Worm (Caenorhabditis elegans) whole organism, young adult: Measurements from ENCODE around the gene gst-29.

Experiments used
- ama-1 ChIP-seq, 3 experiments: fragments of 150-350 bp in 1 of 3; sonication (generic microtip) in 2 of 3; optimal IDR thresholded peaks; 2 replicates each; lab custom pipeline; 2014 to 2018; ENCODE audit warnings: missing biosample characterization in 2 of 3, missing genetic modification characterization in 2 of 3, missing genetic modification reagents in 2 of 3
- attf-6 ChIP-seq: fragments of 200-800 bp; sonication (Bioruptor generic); IDR thresholded peaks from 2 replicates; pipeline ENCODE4 v1.3.6; 2022; ENCODE audit warnings: missing genetic modification reagents, missing genetic modification characterization, missing compliant biosample characterization
- fkh-3 ChIP-seq: sonication (generic microtip); optimal IDR thresholded peaks from 2 replicates; lab custom pipeline; 2016; ENCODE audit warnings: mild to moderate bottlenecking, missing genetic modification characterization, missing compliant biosample characterization
- him-1 ChIP-seq: sonication (generic microtip); optimal IDR thresholded peaks from 2 replicates; lab custom pipeline; 2016; ENCODE audit warnings: missing genotype, missing genetic modification reagents, missing genetic modification characterization, missing compliant biosample characterization
- nfyb-1 ChIP-seq: fragments of 200-800 bp; sonication (Bioruptor generic); IDR thresholded peaks from 2 replicates; pipeline ENCODE4 v1.3.6; 2022; ENCODE audit warnings: missing genetic modification reagents, missing genetic modification characterization, missing compliant biosample characterization
- pha-4 ChIP-seq: fragments of 150-350 bp; sonication (generic microtip); optimal IDR thresholded peaks from 2 replicates; lab custom pipeline; 2014; ENCODE audit warnings: missing biosample characterization, missing genetic modification reagents, missing genetic modification characterization
- snpc-4 ChIP-seq, 5 experiments: fragments of 150-350 bp in 1 of 5; sonication (generic microtip) in 4 of 5; optimal IDR thresholded peaks; 2 replicates each; lab custom pipeline; 2014 to 2018; ENCODE audit warnings: missing genetic modification characterization in 5 of 5, missing biosample characterization in 3 of 5, antibody characterized with exemption in 2 of 5, mild to moderate bottlenecking in 2 of 5, missing compliant biosample characterization in 2 of 5, missing genotype in 2 of 5, moderate library complexity in 2 of 5, missing genetic modification reagents in 1 of 5
- ztf-25 ChIP-seq: fragments of 200-800 bp; sonication (Bioruptor generic); IDR thresholded peaks from 2 replicates; pipeline ENCODE4 v1.3.6; 2022; ENCODE audit warnings: missing genetic modification reagents, missing genetic modification characterization, missing compliant biosample characterization

ce11 chrII:15178494-15178893, 8.8 kb upstream of the gst-29 start, which contains the start of gene gst-32:
- TF ChIP-seq pha-4 (tag; lab: Kevin White, UChicago) (no peak), fkh-3 (tag; lab: Kevin White, UChicago) (no peak), ama-1 (optimal IDR thresholded peaks at IDR 0.05; lab: Kevin White, UChicago) (no peak), ama-1 (GFP tag; optimal IDR thresholded peaks at IDR 0.05; lab: Kevin White, UChicago) (no peak), ztf-25 (GFP tag; lab: Robert Waterston, UW) (no peak), attf-6 (GFP tag; lab: Robert Waterston, UW) (no peak), him-1 (tag; lab: Kevin White, UChicago) (no peak), nfyb-1 (GFP tag; lab: Robert Waterston, UW) (no peak), snpc-4 (GFP tag; optimal IDR thresholded peaks at IDR 0.05; lab: Kevin White, UChicago) (no peak), snpc-4 (tag; optimal IDR thresholded peaks at IDR 0.05; lab: Kevin White, UChicago) (no peak)
